Fruit fly (Drosophila melanogaster): ENCODE measurements around the gene wkd.

The wkd gene

dm6 chr3R:11613252-11614036, 32.1 kb downstream of the wkd start (continued):
- peak; percentile 3 for TF ChIP-seq zfh2 (GFP tag; optimal IDR thresholded peaks at IDR 0.05)
- TF ChIP-seq Nf-YB (GFP tag; optimal IDR thresholded peaks at IDR 0.05), result no peak
- peak; percentile 89 for TF ChIP-seq gcm (GFP tag; optimal IDR thresholded peaks at IDR 0.05)
- 0 out of 4 replicates have a peak, but pooled peaks have one; percentile 21 for TF ChIP-seq chinmo (GFP tag; IDR thresholded peaks at IDR 0.05; ENCODE audit: partially characterized antibody)
- peak; percentile 29 for TF ChIP-seq CG12769 (tag; optimal IDR thresholded peaks at IDR 0.05)
- peak; percentile 84 for TF ChIP-seq Bgb (GFP tag; IDR thresholded peaks at IDR 0.05; ENCODE audit: partially characterized antibody)
- TF ChIP-seq Mrtf (GFP tag; IDR thresholded peaks at IDR 0.05), result peak; percentile 67; the same call in 2 of the 3 replicates
- TF ChIP-seq ind (GFP tag; optimal IDR thresholded peaks at IDR 0.05), result peak; percentile 21
- TF ChIP-seq Kr (GFP tag; optimal IDR thresholded peaks at IDR 0.05), result peak; percentile 78
- TF ChIP-seq CG14050 (GFP tag; IDR thresholded peaks at IDR 0.05), result peak; percentile 20; the same call in 1 of the 3 replicates
- no peak for TF ChIP-seq CG15011 (GFP tag; optimal IDR thresholded peaks at IDR 0.05)
- peak; percentile 14 for TF ChIP-seq Side (GFP tag; optimal IDR thresholded peaks at IDR 0.05)
- peak; percentile 78 for TF ChIP-seq CG2712 (tag; optimal IDR thresholded peaks at IDR 0.05)
- TF ChIP-seq CG9609 (GFP tag; optimal IDR thresholded peaks at IDR 0.05), result peak; percentile 64
- peak; percentile 1 for TF ChIP-seq CG17802 (tag; optimal IDR thresholded peaks at IDR 0.05)
- peak; percentile 83 for TF ChIP-seq CG5245 (GFP tag; optimal IDR thresholded peaks at IDR 0.05)
- TF ChIP-seq unpg (GFP tag; optimal IDR thresholded peaks at IDR 0.05), result peak; percentile 18
- no peak for TF ChIP-seq vfl (GFP tag; optimal IDR thresholded peaks at IDR 0.05)
- TF ChIP-seq Nf-YC (tag; optimal IDR thresholded peaks at IDR 0.05), result peak; percentile 48
- TF ChIP-seq CG17385 (GFP tag; optimal IDR thresholded peaks at IDR 0.05), result peak; percentile 42
- TF ChIP-seq pita (GFP tag; optimal IDR thresholded peaks at IDR 0.05), result peak; percentile 54
- TF ChIP-seq Rfx (GFP tag; IDR thresholded peaks at IDR 0.05), result peak; percentile 88
- TF ChIP-seq Hey (tag; optimal IDR thresholded peaks at IDR 0.05), result no peak
- no peak for TF ChIP-seq ham (GFP tag; IDR thresholded peaks at IDR 0.05)
- TF ChIP-seq jumu (GFP tag; optimal IDR thresholded peaks at IDR 0.05), result no peak
- TF ChIP-seq CG4282 (GFP tag; optimal IDR thresholded peaks at IDR 0.05), result peak; percentile 7
- peak; percentile 22 for TF ChIP-seq Bteb2 (GFP tag; optimal IDR thresholded peaks at IDR 0.05)
- peak; percentile 89 for TF ChIP-seq CG11247 (GFP tag; IDR thresholded peaks at IDR 0.05)
- TF ChIP-seq Dip3 (GFP tag; optimal IDR thresholded peaks at IDR 0.05), result peak; percentile 23
- TF ChIP-seq Meics (GFP tag; optimal IDR thresholded peaks at IDR 0.05), result peak; percentile 6
- peak; percentile 35 for TF ChIP-seq Fer3 (tag; optimal IDR thresholded peaks at IDR 0.05)
- TF ChIP-seq Chrac-16 (GFP tag; optimal IDR thresholded peaks at IDR 0.05), result peak; percentile 82
- TF ChIP-seq CG15514 (GFP tag; optimal IDR thresholded peaks at IDR 0.05), result peak; percentile 27
- TF ChIP-seq lilli (GFP tag; optimal IDR thresholded peaks at IDR 0.05), result peak; percentile 66
- TF ChIP-seq fd3F (GFP tag; optimal IDR thresholded peaks at IDR 0.05), result peak; percentile 43
- TF ChIP-seq ase (GFP tag; IDR thresholded peaks at IDR 0.05), result peak; percentile 66; the same call in 2 of the 3 replicates
- peak; percentile 62 for TF ChIP-seq Aef1 (GFP tag; IDR thresholded peaks at IDR 0.05)
- TF ChIP-seq Dp (GFP tag; optimal IDR thresholded peaks at IDR 0.05), result peak; percentile 85
- TF ChIP-seq CG12744 (GFP tag; optimal IDR thresholded peaks at IDR 0.05), result peak; percentile 61
- TF ChIP-seq lola (GFP tag; optimal IDR thresholded peaks at IDR 0.05), result peak in 1 of 3 experiments; percentile 32
- no peak for TF ChIP-seq h (optimal IDR thresholded peaks at IDR 0.05)
- peak; percentile 72 for TF ChIP-seq CG8944 (GFP tag; optimal IDR thresholded peaks at IDR 0.05)
- peak; percentile 61 for TF ChIP-seq slou (GFP tag; optimal IDR thresholded peaks at IDR 0.05)
- peak; percentile 14; the same call in 1 of the 3 replicates for TF ChIP-seq CG6791 (GFP tag; IDR thresholded peaks at IDR 0.05; ENCODE audit: partially characterized antibody)
- TF ChIP-seq CG3838 (GFP tag; optimal IDR thresholded peaks at IDR 0.05), result no peak
- TF ChIP-seq CG11560 (tag; IDR thresholded peaks at IDR 0.05), result peak; percentile 56; the same call in 2 of the 3 replicates
- peak; percentile 78 for TF ChIP-seq Hr3 (GFP tag; optimal IDR thresholded peaks at IDR 0.05)
- no peak for TF ChIP-seq CG11723 (GFP tag; optimal IDR thresholded peaks at IDR 0.05)
- TF ChIP-seq vnd (GFP tag; IDR thresholded peaks at IDR 0.05; ENCODE audit: partially characterized antibody), result no peak

Data from whole organism, embryonic.